Fruit fly (Drosophila melanogaster) S2 (cell line): Measurements from ENCODE around the gene JMJD6.

Source experiments
- CG8478 ChIP-seq: fragments of >200 bp; optimal IDR thresholded peaks from 2 replicates; lab custom pipeline; 2018
- CTCF ChIP-seq, 2 experiments: fragments of >200 bp; optimal IDR thresholded peaks; 2 replicates each; lab custom pipeline; 2018

The JMJD6 gene

dm6 chr3R:22379942-22380341 lies 17.8 kb upstream of the JMJD6 start, which contains the start of gene CG34149:
Gene CG34149, plus strand, starts transcription at chr3R:22380128.
- TF ChIP-seq CG8478 (lab: Kevin White, UChicago) (no peak), CTCF (optimal IDR thresholded peaks at IDR 0.05; lab: Kevin White, UChicago) (no peak)

- no peak for TF ChIP-seq CG8478 (lab: Kevin White, UChicago)
- no peak for TF ChIP-seq CTCF (optimal IDR thresholded peaks at IDR 0.05; lab: Kevin White, UChicago)
Observed at dm6 chr3R:22375674-22376073, 13.5 kb upstream of the JMJD6 start, which contains the start of gene CG18596. Gene CG18596, plus strand, starts transcription at chr3R:22375923.

dm6 chr3R:22372535-22372934 lies 10.4 kb upstream of the JMJD6 start, which contains the start of gene CG7069:
Gene CG7069, plus strand, starts transcription at chr3R:22372835.
- TF ChIP-seq CTCF (optimal IDR thresholded peaks at IDR 0.05; lab: Kevin White, UChicago) (no peak), CG8478 (lab: Kevin White, UChicago) (no peak)

dm6 chr3R:22368777-22369214 lies 6.6 kb upstream of the JMJD6 start:
- TF ChIP-seq CG8478 (lab: Kevin White, UChicago) (no peak), CTCF (optimal IDR thresholded peaks at IDR 0.05; lab: Kevin White, UChicago) (no peak)

dm6 chr3R:22368077-22368776 lies 6.1 kb upstream of the JMJD6 start:
- TF ChIP-seq CG8478 (lab: Kevin White, UChicago): no peak
- TF ChIP-seq CTCF (optimal IDR thresholded peaks at IDR 0.05; lab: Kevin White, UChicago): no peak

dm6 chr3R:22367126-22368076 lies 5.2 kb upstream of the JMJD6 start, which contains the start of the genes Polr3F and PyK:
Gene Polr3F, minus strand, starts transcription at chr3R:22367373.
Gene PyK, plus strand, starts transcription at chr3R:22367536.
- TF ChIP-seq CTCF (optimal IDR thresholded peaks at IDR 0.05; lab: Kevin White, UChicago): no peak
- no peak for TF ChIP-seq CG8478 (lab: Kevin White, UChicago)

- TF ChIP-seq CG8478 (lab: Kevin White, UChicago) (no peak), CTCF (optimal IDR thresholded peaks at IDR 0.05; lab: Kevin White, UChicago) (no peak)
Observed at dm6 chr3R:22365660-22366195, 3.6 kb upstream of the JMJD6 start, which contains the start of gene CG5382. Gene CG5382, minus strand, starts transcription at chr3R:22365983.

- TF ChIP-seq CG8478 (lab: Kevin White, UChicago): no peak
- TF ChIP-seq CTCF (optimal IDR thresholded peaks at IDR 0.05; lab: Kevin White, UChicago): no peak
Observed at dm6 chr3R:22358810-22359209, 3.4 kb downstream of the JMJD6 start.

- TF ChIP-seq CTCF (optimal IDR thresholded peaks at IDR 0.05; lab: Kevin White, UChicago) (no peak), CG8478 (lab: Kevin White, UChicago) (no peak)
Observed at dm6 chr3R:22357942-22358341, 4.2 kb downstream of the JMJD6 start.

dm6 chr3R:22356464-22357410 lies 5.4 kb downstream of the JMJD6 start, which contains the start of gene Sar1:
Gene Sar1, plus strand, starts transcription at chr3R:22356685.
- peak; percentile 72 to 77 for TF ChIP-seq CTCF (optimal IDR thresholded peaks at IDR 0.05; lab: Kevin White, UChicago)
- TF ChIP-seq CG8478 (lab: Kevin White, UChicago): no peak

- TF ChIP-seq CG8478 (lab: Kevin White, UChicago) (no peak), CTCF (optimal IDR thresholded peaks at IDR 0.05; lab: Kevin White, UChicago) (no peak)
Observed at dm6 chr3R:22351396-22351795, 10.8 kb downstream of the JMJD6 start, which contains the start of gene rdhB. Gene rdhB, plus strand, starts transcription at chr3R:22351696.

- TF ChIP-seq CTCF (optimal IDR thresholded peaks at IDR 0.05; lab: Kevin White, UChicago) (no peak), CG8478 (lab: Kevin White, UChicago) (no peak)
Observed at dm6 chr3R:22342708-22343107, 19.5 kb downstream of the JMJD6 start.

dm6 chr3R:22342151-22342550 lies 20.0 kb downstream of the JMJD6 start, which contains the start of gene CG5386:
Gene CG5386, minus strand, starts transcription at chr3R:22342251.
- TF ChIP-seq CTCF (optimal IDR thresholded peaks at IDR 0.05; lab: Kevin White, UChicago): no peak
- TF ChIP-seq CG8478 (lab: Kevin White, UChicago): no peak
